Fruit fly (Drosophila melanogaster) whole organism, embryonic: ENCODE results near the gene Gcn5.

ENCODE experiments used
- CG1024 ChIP-seq: fragments of 200-800 bp; sonication (Bioruptor generic); IDR thresholded peaks from 2 replicates; pipeline ENCODE4 v1.3.6; 2022; ENCODE audit warnings: missing biosample characterization, missing genetic modification characterization
- CG10462 ChIP-seq: fragments of 200-800 bp; sonication (Bioruptor generic); optimal IDR thresholded peaks from 2 replicates; lab custom pipeline; 2016; ENCODE audit warnings: missing biosample characterization, missing genetic modification characterization
- CG10979 ChIP-seq: fragments of 200-800 bp; sonication (Bioruptor generic); optimal IDR thresholded peaks from 2 replicates; lab custom pipeline; 2018; ENCODE audit warnings: missing biosample characterization, mild to moderate bottlenecking, missing genetic modification characterization, moderate library complexity
- CG12236 ChIP-seq: fragments of 200-800 bp; sonication (Bioruptor generic); optimal IDR thresholded peaks from 2 replicates; lab custom pipeline; 2016; ENCODE audit warnings: missing biosample characterization, missing genetic modification characterization
- CG12744 ChIP-seq: fragments of 200-800 bp; sonication (Bioruptor generic); optimal IDR thresholded peaks from 2 replicates; lab custom pipeline; 2016; ENCODE audit warnings: missing biosample characterization, missing genetic modification characterization
- CG13287 ChIP-seq: fragments of 200-800 bp; sonication (Bioruptor generic); IDR thresholded peaks from 2 replicates; pipeline ENCODE4 v1.3.6; 2022; ENCODE audit warnings: missing biosample characterization, missing genetic modification characterization; ENCODE audit not compliant: partially characterized antibody
- CG14014 ChIP-seq: fragments of 200-800 bp; sonication (Bioruptor generic); IDR thresholded peaks from 2 replicates; pipeline ENCODE4 v1.3.6; 2022; ENCODE audit warnings: missing biosample characterization, missing genetic modification characterization
- CG17186 ChIP-seq: fragments of 200-800 bp; sonication (Bioruptor generic); optimal IDR thresholded peaks from 3 replicates; lab custom pipeline; 2017; ENCODE audit warnings: missing biosample characterization, missing genetic modification reagents, missing genetic modification characterization
- CG17385 ChIP-seq: fragments of 200-800 bp; sonication (Bioruptor generic); optimal IDR thresholded peaks from 3 replicates; lab custom pipeline; 2018; ENCODE audit warnings: missing biosample characterization, mild to moderate bottlenecking, missing genetic modification characterization
- CG17568 ChIP-seq: fragments of 200-800 bp; sonication (Bioruptor generic); optimal IDR thresholded peaks from 2 replicates; lab custom pipeline; 2018; ENCODE audit warnings: missing biosample characterization, mild to moderate bottlenecking, missing genetic modification characterization, moderate library complexity
- CG17829 ChIP-seq: fragments of 200-800 bp; optimal IDR thresholded peaks from 2 replicates; lab custom pipeline; 2019; ENCODE audit warnings: missing biosample characterization, mild to moderate bottlenecking, missing genetic modification characterization, moderate library complexity
- CG17912 ChIP-seq: fragments of 200-800 bp; sonication (Bioruptor generic); optimal IDR thresholded peaks from 2 replicates; lab custom pipeline; 2018; ENCODE audit warnings: missing biosample characterization, mild to moderate bottlenecking, missing genetic modification characterization
- CG2889 ChIP-seq: fragments of 200-800 bp; sonication (Bioruptor generic); IDR thresholded peaks from 3 replicates; pipeline ENCODE4 v1.3.6; 2022; ENCODE audit warnings: missing biosample characterization, missing genetic modification characterization
- CG30403 ChIP-seq: fragments of 200-800 bp; sonication (Bioruptor generic); optimal IDR thresholded peaks from 3 replicates; lab custom pipeline; 2016; ENCODE audit warnings: missing biosample characterization, missing genetic modification characterization
- CG33213 ChIP-seq: fragments of 200-800 bp; sonication (Bioruptor generic); optimal IDR thresholded peaks from 3 replicates; lab custom pipeline; 2016; ENCODE audit warnings: missing biosample characterization, missing genetic modification characterization
- CG3838 ChIP-seq: fragments of 200-800 bp; sonication (Bioruptor generic); optimal IDR thresholded peaks from 3 replicates; lab custom pipeline; 2016; ENCODE audit warnings: missing biosample characterization, missing genetic modification characterization
- CG4707 ChIP-seq: fragments of 200-800 bp; sonication (Bioruptor generic); optimal IDR thresholded peaks from 2 replicates; lab custom pipeline; 2018; ENCODE audit warnings: missing biosample characterization, mild to moderate bottlenecking, missing genetic modification characterization, moderate library complexity
- CG4854 ChIP-seq: fragments of 200-800 bp; sonication (Bioruptor generic); optimal IDR thresholded peaks from 2 replicates; lab custom pipeline; 2016; ENCODE audit warnings: missing biosample characterization, missing genetic modification characterization, inconsistent platforms
- CG6689 ChIP-seq: fragments of 200-800 bp; sonication (Bioruptor generic); IDR thresholded peaks from 2 replicates; pipeline ENCODE4 v1.3.6; 2022; ENCODE audit warnings: missing biosample characterization, missing genetic modification characterization
- CG6765 ChIP-seq: fragments of 200-800 bp; sonication (Bioruptor generic); optimal IDR thresholded peaks from 3 replicates; lab custom pipeline; 2017; ENCODE audit warnings: missing biosample characterization, mild to moderate bottlenecking, missing genetic modification characterization
- CG7786 ChIP-seq: fragments of 200-800 bp; sonication (Bioruptor generic); optimal IDR thresholded peaks from 2 replicates; lab custom pipeline; 2016; ENCODE audit warnings: missing biosample characterization, missing genetic modification characterization
- CG8089 ChIP-seq: fragments of 200-800 bp; sonication (Bioruptor generic); optimal IDR thresholded peaks from 3 replicates; lab custom pipeline; 2016; ENCODE audit warnings: missing biosample characterization, missing genetic modification characterization
- CG8290 ChIP-seq, 3 experiments: fragments of 200-800 bp; sonication (Bioruptor generic); optimal IDR thresholded peaks; 2 replicates each; lab custom pipeline; 2016 to 2019; ENCODE audit warnings: missing biosample characterization in 3 of 3, missing genetic modification characterization in 3 of 3, mild to moderate bottlenecking in 2 of 3, moderate library complexity in 1 of 3
- CG9817 ChIP-seq: fragments of 200-800 bp; sonication (Bioruptor generic); optimal IDR thresholded peaks from 2 replicates; lab custom pipeline; 2018; ENCODE audit warnings: missing biosample characterization, mild to moderate bottlenecking, missing genetic modification characterization, moderate library complexity
- D19B ChIP-seq: fragments of 200-800 bp; sonication (Bioruptor generic); optimal IDR thresholded peaks from 2 replicates; lab custom pipeline; 2017; ENCODE audit warnings: missing biosample characterization, mild to moderate bottlenecking, missing genetic modification characterization
- Fer1 ChIP-seq: fragments of 200-800 bp; sonication (Bioruptor generic); optimal IDR thresholded peaks from 2 replicates; lab custom pipeline; 2017; ENCODE audit warnings: missing biosample characterization, mild to moderate bottlenecking, missing genetic modification characterization
- Fer3 ChIP-seq: fragments of 200-800 bp; sonication (Bioruptor generic); optimal IDR thresholded peaks from 2 replicates; lab custom pipeline; 2018; ENCODE audit warnings: missing biosample characterization, mild to moderate bottlenecking, missing genetic modification characterization, moderate library complexity
- HLH4C ChIP-seq: fragments of 200-800 bp; sonication (Bioruptor generic); IDR thresholded peaks from 3 replicates; pipeline ENCODE4 v1.3.6; 2022; ENCODE audit warnings: missing biosample characterization, missing genetic modification characterization; ENCODE audit not compliant: partially characterized antibody
- Hey ChIP-seq: fragments of 200-800 bp; sonication (Bioruptor generic); optimal IDR thresholded peaks from 3 replicates; lab custom pipeline; 2018; ENCODE audit warnings: missing biosample characterization, mild to moderate bottlenecking, missing genetic modification characterization
- Hr3 ChIP-seq: fragments of 200-800 bp; sonication (Bioruptor generic); optimal IDR thresholded peaks from 3 replicates; lab custom pipeline; 2016; ENCODE audit warnings: missing biosample characterization, missing genetic modification characterization
- Lpt ChIP-seq: fragments of >200 bp; optimal IDR thresholded peaks from 2 replicates; lab custom pipeline; 2018; ENCODE audit warnings: missing biosample characterization, missing genetic modification characterization
- Oli ChIP-seq: fragments of 200-800 bp; sonication (Bioruptor generic); optimal IDR thresholded peaks from 2 replicates; lab custom pipeline; 2018; ENCODE audit warnings: missing biosample characterization, mild to moderate bottlenecking, missing genetic modification characterization, moderate library complexity
- Xbp1 ChIP-seq: fragments of 200-800 bp; sonication (Bioruptor generic); optimal IDR thresholded peaks from 3 replicates; lab custom pipeline; 2016; ENCODE audit warnings: missing biosample characterization, mild to moderate bottlenecking, missing genetic modification characterization
- ac ChIP-seq: fragments of 200-800 bp; sonication (Bioruptor generic); optimal IDR thresholded peaks from 3 replicates; lab custom pipeline; 2017; ENCODE audit warnings: missing biosample characterization, mild to moderate bottlenecking, missing genetic modification characterization
- al ChIP-seq: fragments of 200-800 bp; sonication (Bioruptor generic); IDR thresholded peaks from 2 replicates; pipeline ENCODE4 v1.3.6; 2022; ENCODE audit warnings: missing biosample characterization, missing genetic modification characterization
- amos ChIP-seq: fragments of 200-800 bp; sonication (Bioruptor generic); IDR thresholded peaks from 2 replicates; pipeline ENCODE4 v1.3.6; 2022; ENCODE audit warnings: missing biosample characterization, missing genetic modification characterization; ENCODE audit not compliant: partially characterized antibody
- bbx ChIP-seq: fragments of 200-800 bp; sonication (Bioruptor generic); IDR thresholded peaks from 2 replicates; pipeline ENCODE4 v1.3.6; 2022; ENCODE audit warnings: missing biosample characterization, missing genetic modification characterization; ENCODE audit not compliant: partially characterized antibody
- bowl ChIP-seq: fragments of 200-800 bp; sonication (Bioruptor generic); IDR thresholded peaks from 2 replicates; pipeline ENCODE4 v1.3.6; 2022; ENCODE audit warnings: missing biosample characterization, missing genetic modification characterization
- br ChIP-seq: fragments of >200 bp; optimal IDR thresholded peaks from 2 replicates; lab custom pipeline; 2017
- croc ChIP-seq: fragments of 200-800 bp; sonication (Bioruptor generic); conservative IDR thresholded peaks from 3 replicates; pipeline ENCODE4 v1.3.6; 2022; ENCODE audit warnings: missing biosample characterization, missing genetic modification characterization
- fu2 ChIP-seq: fragments of 200-800 bp; sonication (Bioruptor generic); optimal IDR thresholded peaks from 2 replicates; lab custom pipeline; 2016; ENCODE audit warnings: missing biosample characterization, missing genetic modification characterization
- mld ChIP-seq: fragments of 200-800 bp; sonication (Bioruptor generic); IDR thresholded peaks from 3 replicates; pipeline ENCODE4 v1.3.6; 2022; ENCODE audit warnings: missing biosample characterization, missing genetic modification characterization; ENCODE audit not compliant: partially characterized antibody
- nmo ChIP-seq: fragments of 200-800 bp; sonication (Bioruptor generic); optimal IDR thresholded peaks from 2 replicates; lab custom pipeline; 2018; ENCODE audit warnings: missing biosample characterization, mild to moderate bottlenecking, missing genetic modification characterization, moderate library complexity
- prd ChIP-seq, 3 experiments: fragments of >200 bp in 2 of 3; fragments of 200-800 bp in 1 of 3; sonication (Bioruptor generic) in 1 of 3; optimal IDR thresholded peaks in 2 of 3; IDR thresholded peaks in 1 of 3; 2 replicates in 2 of 3; 3 replicates in 1 of 3; pipeline versions ENCODE4 v1.3.6 to Lab custom; 2017 to 2022; ENCODE audit warnings: missing biosample characterization in 1 of 3, missing genetic modification characterization in 1 of 3
- rib ChIP-seq: fragments of 200-800 bp; sonication (Bioruptor generic); IDR thresholded peaks from 2 replicates; pipeline ENCODE4 v1.3.6; 2022; ENCODE audit warnings: missing biosample characterization, missing genetic modification characterization
- sna ChIP-seq: fragments of 200-800 bp; sonication (Bioruptor generic); IDR thresholded peaks from 2 replicates; pipeline ENCODE4 v1.3.6; 2022; ENCODE audit warnings: missing biosample characterization, missing genetic modification characterization; ENCODE audit not compliant: partially characterized antibody
- tup ChIP-seq: fragments of 200-800 bp; sonication (Bioruptor generic); optimal IDR thresholded peaks from 2 replicates; lab custom pipeline; 2016; ENCODE audit warnings: missing biosample characterization, mild to moderate bottlenecking, missing genetic modification characterization, moderate library complexity
- vnd ChIP-seq: fragments of 200-800 bp; sonication (Bioruptor generic); IDR thresholded peaks from 3 replicates; pipeline ENCODE4 v1.3.6; 2022; ENCODE audit warnings: missing biosample characterization, missing genetic modification characterization; ENCODE audit not compliant: partially characterized antibody

The Gcn5 gene

dm6 chr3L:12503865-12504650, 19.8 kb downstream of the Gcn5 start, which contains the start of the genes CG10646 and vih (continued):
- TF ChIP-seq CG4854 (GFP tag; lab: Kevin White, UChicago) (no peak), CG1024 (GFP tag; lab: Robert Waterston, UW) (no peak), ac (no peak), CG14014 (no peak), CG13287 (GFP tag; lab: Robert Waterston, UW) (peak; percentile 40; the same call in 1 of the 2 replicates), CG17385 (peak; percentile 29), croc (GFP tag; lab: Robert Waterston, UW) (no peak), CG6765 (peak; percentile 17), HLH4C (no peak; the same call in 2 of the 3 replicates), sna (GFP tag; lab: Robert Waterston, UW) (no peak), CG4707 (GFP tag; lab: Kevin White, UChicago) (no peak), bowl (no peak), CG10462 (GFP tag; lab: Kevin White, UChicago) (peak; percentile 30), Lpt (GFP tag; lab: Kevin White, UChicago) (no peak), mld (GFP tag; lab: Robert Waterston, UW) (no peak), br (lab: Kevin White, UChicago) (no peak), CG12744 (no peak), CG9817 (tag; lab: Kevin White, UChicago) (no peak), Hr3 (GFP tag; lab: Kevin White, UChicago) (peak; percentile 62), CG7786 (GFP tag; lab: Kevin White, UChicago) (no peak), tup (GFP tag; lab: Kevin White, UChicago) (peak; percentile 7), CG17912 (GFP tag; lab: Kevin White, UChicago) (no peak), vnd (GFP tag; lab: Robert Waterston, UW) (no peak), prd (optimal IDR thresholded peaks at IDR 0.05; lab: Kevin White, UChicago) (no peak), prd (GFP tag; IDR thresholded peaks at IDR 0.05; lab: Robert Waterston, UW) (peak; percentile 40; the same call in 1 of the 3 replicates), CG17568 (no peak), CG2889 (no peak), CG3838 (GFP tag; lab: Kevin White, UChicago) (no peak), Fer1 (GFP tag; lab: Kevin White, UChicago) (peak; percentile 57), D19B (GFP tag; lab: Kevin White, UChicago) (no peak), amos (no peak; the same call in 1 of the 2 replicates), CG17186 (GFP tag; lab: Kevin White, UChicago) (no peak), Hey (tag; lab: Kevin White, UChicago) (no peak), CG33213 (peak; percentile 20), CG6689 (peak; percentile 35; the same call in 1 of the 2 replicates), bbx (GFP tag; lab: Robert Waterston, UW) (no peak), rib (no peak), Oli (tag; lab: Kevin White, UChicago) (peak; percentile 20), CG8290 (GFP tag; optimal IDR thresholded peaks at IDR 0.05; lab: Kevin White, UChicago) (peak; percentile 43), CG8290 (tag; optimal IDR thresholded peaks at IDR 0.05; lab: Kevin White, UChicago) (no peak), CG30403 (GFP tag; lab: Kevin White, UChicago) (peak; percentile 60), al (GFP tag; lab: Robert Waterston, UW) (0 out of 2 replicates have a peak, but pooled peaks have one; percentile 29), CG12236 (GFP tag; lab: Kevin White, UChicago) (no peak), Xbp1 (GFP tag; lab: Kevin White, UChicago) (peak; percentile 66), fu2 (GFP tag; lab: Kevin White, UChicago) (no peak), CG8089 (no peak), CG17829 (tag; lab: Kevin White, UChicago) (peak; percentile 70), Fer3 (peak; percentile 27), nmo (GFP tag; lab: Kevin White, UChicago) (peak; percentile 63), CG10979 (tag; lab: Kevin White, UChicago) (peak; percentile 41)
